Worm (Caenorhabditis elegans): ENCODE results near the gene F15E6.9.
"Not testable (repeated sequence)": the region's sequence is repeated elsewhere in the genome, so short reads cannot be mapped to it uniquely, and the experiment has no call there.

Gene F15E6.9

DNA sequence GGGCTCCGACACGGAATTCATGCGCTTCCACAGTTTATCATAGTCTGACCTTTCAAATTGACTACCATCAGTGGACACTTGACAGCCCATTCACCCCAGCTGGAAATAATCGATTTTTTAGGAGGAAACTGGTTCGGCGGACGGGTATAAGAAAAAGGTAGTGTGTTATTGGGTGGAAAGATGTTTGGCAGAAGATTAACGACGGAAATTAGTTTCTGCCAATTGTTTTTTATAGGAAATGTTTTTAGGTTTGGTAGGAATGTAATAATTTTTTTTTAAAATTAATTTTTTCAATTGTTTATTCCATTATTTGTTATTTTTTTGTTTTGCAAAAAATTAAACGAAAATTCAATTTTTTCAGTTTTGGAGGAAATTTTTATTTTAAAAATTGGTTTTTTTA is at the start of gene F15E6.9:
Gene F15E6.9 (minus strand): TSS at position 101 of the 400 bp plus-strand sequence.
- no peak for TF ChIP-seq dao-5 (tag; optimal IDR thresholded peaks at IDR 0.05)
- no peak for TF ChIP-seq him-1 (tag; optimal IDR thresholded peaks at IDR 0.05)
- TF ChIP-seq W03F9.2 (tag; optimal IDR thresholded peaks at IDR 0.05) = no peak

ce11 chrIV:4348146-4348545 is 49.3 kb upstream of the F15E6.9 start, which contains the start of gene W03B1.5:
Gene W03B1.5, plus strand, starts transcription at chrIV:4348446.
- not testable (repeated sequence) for TF ChIP-seq W03F9.2, him-1, dao-5 (tag; optimal IDR thresholded peaks at IDR 0.05)

ce11 chrIV:4347578-4348003 is 48.7 kb upstream of the F15E6.9 start:
- no peak for TF ChIP-seq dao-5 (tag; optimal IDR thresholded peaks at IDR 0.05)
- TF ChIP-seq him-1 (tag; optimal IDR thresholded peaks at IDR 0.05) = no peak
- TF ChIP-seq W03F9.2 (tag; optimal IDR thresholded peaks at IDR 0.05) = no peak

DNA sequence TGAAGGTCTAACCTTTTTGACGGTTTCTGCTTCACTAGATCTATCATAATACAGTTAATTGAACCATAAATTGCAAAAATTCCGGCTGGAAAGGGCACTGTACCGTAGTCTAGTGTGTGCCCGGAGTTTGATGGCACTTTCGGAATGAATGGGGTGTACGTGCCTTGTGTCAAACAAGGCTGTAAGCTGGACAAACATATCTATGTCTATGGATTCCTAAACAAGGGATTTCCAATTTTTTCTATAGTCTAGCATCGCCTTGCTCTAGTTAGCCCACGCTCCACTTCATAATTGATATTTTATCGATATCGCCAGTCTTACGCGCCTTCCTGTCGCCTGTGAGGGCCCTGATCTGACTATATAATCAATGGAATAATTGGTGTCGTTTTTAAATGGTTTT is 47.6 kb upstream of the F15E6.9 start, which contains the start of gene oac-52:
Gene oac-52 (minus strand): TSS at position 101 of the 400 bp plus-strand sequence.
- TF ChIP-seq W03F9.2 (tag; optimal IDR thresholded peaks at IDR 0.05) = no peak
- no peak for TF ChIP-seq him-1 (tag; optimal IDR thresholded peaks at IDR 0.05)
- TF ChIP-seq dao-5 (tag; optimal IDR thresholded peaks at IDR 0.05) = no peak

ce11 chrIV:4344828-4345227 is 45.9 kb upstream of the F15E6.9 start:
- TF ChIP-seq W03F9.2 (tag; optimal IDR thresholded peaks at IDR 0.05) (no peak), dao-5 (tag; optimal IDR thresholded peaks at IDR 0.05) (no peak), him-1 (tag; optimal IDR thresholded peaks at IDR 0.05) (no peak)

DNA sequence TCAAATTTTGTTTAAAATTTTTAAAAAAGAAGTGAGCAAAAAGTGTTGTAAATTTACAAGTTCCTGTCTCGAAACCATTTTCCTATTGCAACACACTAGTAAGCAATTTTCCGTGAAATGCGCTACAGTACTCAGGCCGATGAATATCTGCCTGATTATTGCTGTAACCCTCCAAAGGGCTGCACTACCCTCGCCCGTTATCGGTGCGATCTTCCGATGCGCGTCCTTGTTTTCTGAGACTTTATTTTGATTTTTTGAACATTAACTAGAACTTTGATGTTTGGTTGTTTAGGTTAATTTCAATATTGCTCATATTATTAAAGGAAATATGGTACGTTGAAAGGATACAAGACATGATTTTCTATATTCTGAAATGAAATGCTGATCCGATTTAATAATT is 39.3 kb upstream of the F15E6.9 start:
- TF ChIP-seq him-1 (tag; optimal IDR thresholded peaks at IDR 0.05) (no peak), W03F9.2 (tag; optimal IDR thresholded peaks at IDR 0.05) (no peak), dao-5 (tag; optimal IDR thresholded peaks at IDR 0.05) (no peak)

- TF ChIP-seq dao-5 (tag; optimal IDR thresholded peaks at IDR 0.05) (no peak), him-1 (tag; optimal IDR thresholded peaks at IDR 0.05) (no peak), W03F9.2 (tag; optimal IDR thresholded peaks at IDR 0.05) (no peak)
These were observed 37.4 kb upstream of the F15E6.9 start, which contains the start of the genes W03B1.3 and oac-51 for ce11 chrIV:4336139-4336851. Gene W03B1.3, minus strand, starts transcription at chrIV:4336239. Gene oac-51, plus strand, starts transcription at chrIV:4336801.

DNA sequence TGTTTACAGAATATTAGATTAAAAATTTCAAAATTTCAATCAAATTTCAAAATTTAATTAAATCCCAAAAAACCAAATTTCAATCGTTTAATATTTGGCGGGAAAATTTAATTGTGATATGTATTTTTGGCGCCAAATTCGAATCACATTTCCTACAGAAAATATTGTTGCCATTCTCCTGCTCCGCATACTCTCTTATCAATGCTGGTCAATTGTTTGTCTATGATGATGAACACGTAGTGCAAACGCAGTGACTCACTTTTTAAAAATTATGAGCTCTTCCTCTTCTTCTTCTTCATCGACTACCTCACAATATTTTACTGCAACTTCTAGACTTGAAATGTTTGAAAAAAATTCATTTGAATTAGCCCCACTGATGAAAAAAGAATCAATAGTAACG is 27.6 kb upstream of the F15E6.9 start, which contains the start of gene trpl-2:
Gene trpl-2 (plus strand): TSS at position 210 of the 400 bp plus-strand sequence.
- TF ChIP-seq him-1 (tag; optimal IDR thresholded peaks at IDR 0.05) (no peak), W03F9.2 (tag; optimal IDR thresholded peaks at IDR 0.05) (no peak), dao-5 (tag; optimal IDR thresholded peaks at IDR 0.05) (no peak)

ce11 chrIV:4319473-4319872 is 20.6 kb upstream of the F15E6.9 start:
- TF ChIP-seq dao-5 (tag; optimal IDR thresholded peaks at IDR 0.05) (no peak), W03F9.2 (tag; optimal IDR thresholded peaks at IDR 0.05) (no peak)

DNA sequence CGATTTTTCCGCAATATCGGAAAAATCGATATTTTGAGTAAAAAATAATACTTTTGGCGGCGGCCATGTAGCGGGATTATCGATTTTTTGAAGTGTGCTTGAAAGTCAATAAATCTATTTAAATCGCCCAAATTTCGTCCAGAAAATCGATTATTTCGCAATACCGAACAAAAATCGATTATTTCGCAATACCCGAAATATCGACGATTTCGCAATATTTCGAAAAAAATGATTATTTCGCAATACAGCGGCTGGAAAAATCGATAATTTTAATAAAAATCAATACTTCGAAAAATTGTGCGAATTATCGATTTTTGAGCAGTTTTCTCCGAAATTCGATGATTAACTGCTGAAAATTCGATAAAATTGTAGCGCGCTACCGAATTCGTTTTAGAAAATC is 19.2 kb upstream of the F15E6.9 start:
- TF ChIP-seq him-1 (tag; optimal IDR thresholded peaks at IDR 0.05) (no peak), W03F9.2 (tag; optimal IDR thresholded peaks at IDR 0.05) (no peak), dao-5 (tag; optimal IDR thresholded peaks at IDR 0.05) (no peak)

- no peak for TF ChIP-seq W03F9.2 (tag; optimal IDR thresholded peaks at IDR 0.05)
These were observed 18.8 kb upstream of the F15E6.9 start for ce11 chrIV:4317638-4318037.

DNA sequence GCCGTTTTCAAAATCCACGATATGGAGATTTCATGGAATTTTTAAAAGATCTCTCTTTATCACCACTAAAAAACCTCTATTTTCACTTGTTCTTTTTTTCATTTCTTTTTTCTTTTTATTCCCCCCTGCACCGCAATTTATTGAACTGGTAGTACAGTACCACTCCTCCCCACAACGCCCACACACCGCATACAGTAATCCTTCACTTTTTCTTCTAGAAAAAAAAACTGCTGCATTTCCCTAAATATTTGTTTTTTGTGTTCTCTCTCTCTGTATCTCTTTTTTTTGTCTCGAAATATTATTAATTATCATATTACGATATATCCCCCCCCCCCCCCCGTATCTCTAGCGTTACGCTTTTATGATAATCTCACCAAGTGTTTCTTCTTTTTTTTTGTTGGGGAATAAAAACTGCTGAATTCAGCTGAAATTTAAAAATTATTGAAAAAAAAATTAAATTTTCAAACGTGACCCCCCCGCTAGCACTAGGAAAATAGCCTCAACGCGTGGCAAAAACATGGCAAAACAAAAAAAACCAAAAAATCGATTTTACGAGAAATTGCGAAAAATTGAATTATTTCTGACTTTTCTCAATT is 18.0 kb upstream of the F15E6.9 start, which contains the start of gene Y24D9B.1:
Gene Y24D9B.1 (plus strand): TSS at position 546 of the 596 bp plus-strand sequence.
- no peak for TF ChIP-seq dao-5 (tag; optimal IDR thresholded peaks at IDR 0.05)
- TF ChIP-seq W03F9.2 (tag; optimal IDR thresholded peaks at IDR 0.05) = no peak
- no peak for TF ChIP-seq him-1 (tag; optimal IDR thresholded peaks at IDR 0.05)

DNA sequence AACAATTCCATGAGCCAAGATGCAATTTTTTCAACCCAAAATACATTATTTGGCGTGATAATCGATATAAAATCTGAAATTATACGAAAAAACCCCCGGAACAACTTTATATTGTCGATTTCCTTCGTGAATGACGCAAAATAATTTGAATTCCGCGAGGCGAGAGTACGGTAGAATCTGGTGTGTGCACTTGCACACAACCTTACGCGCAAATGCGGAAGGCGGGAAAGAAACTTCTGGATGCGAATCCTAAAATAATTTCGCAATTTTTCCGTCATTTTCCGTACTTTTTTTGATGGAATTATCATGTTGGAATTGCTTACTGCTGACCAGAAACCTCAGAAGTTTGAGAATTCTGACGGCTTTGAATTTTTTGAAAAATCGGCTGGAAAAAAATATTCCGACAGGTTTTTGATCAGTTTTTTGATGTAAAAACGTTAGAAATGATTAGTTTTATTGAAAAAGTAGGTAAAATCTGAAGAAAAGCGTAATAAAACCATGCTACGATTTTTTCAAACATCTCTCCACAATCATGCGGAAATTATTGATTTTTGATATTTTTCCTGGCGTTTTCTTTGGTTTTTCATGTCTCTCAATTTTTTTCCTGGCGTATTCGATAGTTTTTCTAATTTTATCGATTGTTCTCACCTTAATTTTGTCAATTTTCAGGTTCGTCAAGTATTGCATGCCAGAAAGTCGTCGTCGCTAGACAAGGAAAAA is 8.5 kb upstream of the F15E6.9 start, which contains the start of gene set-9:
Gene set-9 (plus strand): TSS at position 670 of the 720 bp plus-strand sequence.
- TF ChIP-seq him-1 (tag; optimal IDR thresholded peaks at IDR 0.05) = no peak
- TF ChIP-seq W03F9.2 (tag; optimal IDR thresholded peaks at IDR 0.05) = no peak
- no peak for TF ChIP-seq dao-5 (tag; optimal IDR thresholded peaks at IDR 0.05)

DNA sequence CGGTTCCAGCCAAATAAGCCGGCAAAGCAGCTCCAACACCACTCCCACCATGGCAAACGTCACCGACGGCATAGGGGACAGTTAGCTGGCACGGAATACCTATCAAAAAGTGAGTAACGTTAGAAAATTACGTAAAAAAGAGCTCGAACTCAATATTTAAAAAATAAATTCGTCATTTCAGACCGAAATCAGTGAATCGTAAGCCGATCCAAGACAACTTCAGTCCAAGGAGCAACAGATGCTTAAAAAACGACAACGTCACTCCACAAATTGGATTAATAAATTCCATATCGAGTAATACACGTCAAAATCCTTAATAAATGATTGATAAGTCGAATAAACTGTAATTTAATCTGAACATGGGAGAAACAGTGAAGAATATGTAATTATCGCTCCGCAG is 7.4 kb upstream of the F15E6.9 start:
- no peak for TF ChIP-seq him-1 (tag; optimal IDR thresholded peaks at IDR 0.05)
- TF ChIP-seq dao-5 (tag; optimal IDR thresholded peaks at IDR 0.05) = no peak
- TF ChIP-seq W03F9.2 (tag; optimal IDR thresholded peaks at IDR 0.05) = no peak

All from whole organism, L4/young adult.